Fruit fly (Drosophila melanogaster): ENCODE data around the gene CG12818.

The CG12818 gene

dm6 chr3R:10379409-10379808, 48.0 kb downstream of the CG12818 start:
- TF ChIP-seq Smox (GFP tag; optimal IDR thresholded peaks at IDR 0.05) (no peak), eg (GFP tag; IDR thresholded peaks at IDR 0.05) (no peak), Hr4 (GFP tag; optimal IDR thresholded peaks at IDR 0.05) (no peak), fkh (GFP tag; optimal IDR thresholded peaks at IDR 0.05) (no peak), CG4318 (GFP tag; optimal IDR thresholded peaks at IDR 0.05) (no peak), spab (GFP tag; optimal IDR thresholded peaks at IDR 0.05) (no peak), Ets96B (tag; optimal IDR thresholded peaks at IDR 0.05) (no peak), dsx (GFP tag; optimal IDR thresholded peaks at IDR 0.05; ENCODE audit: poor library complexity, severe bottlenecking) (no peak), fd85E (GFP tag; optimal IDR thresholded peaks at IDR 0.05) (no peak), CG6808 (GFP tag; optimal IDR thresholded peaks at IDR 0.05) (no peak)

dm6 chr3R:10380025-10380424, 48.6 kb downstream of the CG12818 start:
- no peak for TF ChIP-seq CG16779 (tag; optimal IDR thresholded peaks at IDR 0.05)
- no peak for TF ChIP-seq CG3919 (GFP tag; optimal IDR thresholded peaks at IDR 0.05)
- no peak for TF ChIP-seq cyc (GFP tag; optimal IDR thresholded peaks at IDR 0.05)
- TF ChIP-seq svp (GFP tag): peak; percentile 24
- no peak for TF ChIP-seq Met (GFP tag; optimal IDR thresholded peaks at IDR 0.05)
- TF ChIP-seq Gug (GFP tag; IDR thresholded peaks at IDR 0.05): no peak
- no peak for TF ChIP-seq CG31627 (GFP tag; optimal IDR thresholded peaks at IDR 0.05)
- no peak for TF ChIP-seq CG8119 (GFP tag; IDR thresholded peaks at IDR 0.05)
- no peak for TF ChIP-seq CG10669 (GFP tag; optimal IDR thresholded peaks at IDR 0.05)
- no peak for TF ChIP-seq CG6163 (GFP tag; IDR thresholded peaks at IDR 0.05)
- no peak for TF ChIP-seq CG6808 (GFP tag; optimal IDR thresholded peaks at IDR 0.05)
- TF ChIP-seq CG32006 (GFP tag; optimal IDR thresholded peaks at IDR 0.05): peak; percentile 57
- TF ChIP-seq Smox (GFP tag; optimal IDR thresholded peaks at IDR 0.05): no peak
- no peak for TF ChIP-seq Ets96B (tag; optimal IDR thresholded peaks at IDR 0.05)
- no peak for TF ChIP-seq acj6 (GFP tag; optimal IDR thresholded peaks at IDR 0.05)
- TF ChIP-seq CG6854 (GFP tag; optimal IDR thresholded peaks at IDR 0.05): no peak
- peak; percentile 24 for TF ChIP-seq Hr4 (GFP tag; optimal IDR thresholded peaks at IDR 0.05)
- TF ChIP-seq CG8319 (GFP tag; optimal IDR thresholded peaks at IDR 0.05): no peak
- no peak for TF ChIP-seq salr (GFP tag; optimal IDR thresholded peaks at IDR 0.05)
- TF ChIP-seq CG8632 (GFP tag; optimal IDR thresholded peaks at IDR 0.05): no peak
- no peak for TF ChIP-seq Eip93F (GFP tag; optimal IDR thresholded peaks at IDR 0.05)
- TF ChIP-seq Ets21C (GFP tag; optimal IDR thresholded peaks at IDR 0.05): no peak
- no peak for TF ChIP-seq Sox15 (GFP tag; optimal IDR thresholded peaks at IDR 0.05)
- TF ChIP-seq topi (GFP tag; optimal IDR thresholded peaks at IDR 0.05): no peak
- no peak for TF ChIP-seq CG9139 (GFP tag; optimal IDR thresholded peaks at IDR 0.05)
- no peak for TF ChIP-seq Sox14 (GFP tag; optimal IDR thresholded peaks at IDR 0.05)
